Fruit fly (Drosophila melanogaster): ENCODE measurements around the gene Hsp67Bc.

Hsp67Bc gene

dm6 chr3L:9410754-9411423 lies 38.6 kb upstream of the Hsp67Bc start, which contains the start of the genes CG4022 and Cpsf5 (continued):
- TF ChIP-seq CG18764 (GFP tag; optimal IDR thresholded peaks at IDR 0.05) (peak; percentile 63), phol (tag; optimal IDR thresholded peaks at IDR 0.05) (peak; percentile 94), chn (GFP tag; optimal IDR thresholded peaks at IDR 0.05) (peak; percentile 84), jumu (GFP tag; optimal IDR thresholded peaks at IDR 0.05) (peak; percentile 67), trem (tag; optimal IDR thresholded peaks at IDR 0.05) (peak; percentile 85), CG17385 (GFP tag; optimal IDR thresholded peaks at IDR 0.05) (peak; percentile 81), GATAe (GFP tag; conservative IDR thresholded peaks at IDR 0.05) (no peak), ash1 (GFP tag; optimal IDR thresholded peaks at IDR 0.05) (no peak), CG18476 (GFP tag; optimal IDR thresholded peaks at IDR 0.05) (peak; percentile 68), CG9876 (GFP tag; optimal IDR thresholded peaks at IDR 0.05) (no peak), CG6654 (GFP tag; optimal IDR thresholded peaks at IDR 0.05) (no peak), Ets97D (GFP tag; optimal IDR thresholded peaks at IDR 0.05) (peak; percentile 63), CG32767 (GFP tag; IDR thresholded peaks at IDR 0.05) (peak; percentile 91), CG30431 (GFP tag; optimal IDR thresholded peaks at IDR 0.05) (peak; percentile 52), CG12769 (tag; optimal IDR thresholded peaks at IDR 0.05) (peak; percentile 71), Fer1 (GFP tag; optimal IDR thresholded peaks at IDR 0.05) (peak; percentile 82), dm (GFP tag; optimal IDR thresholded peaks at IDR 0.05) (peak; percentile 30), Sry-β (GFP tag; optimal IDR thresholded peaks at IDR 0.05) (peak; percentile 42), sug (tag; optimal IDR thresholded peaks at IDR 0.05) (peak; percentile 89), sima (GFP tag; optimal IDR thresholded peaks at IDR 0.05) (no peak), stc (GFP tag; IDR thresholded peaks at IDR 0.05) (peak; percentile 78), CG15479 (GFP tag; optimal IDR thresholded peaks at IDR 0.05) (peak; percentile 66), MESR4 (GFP tag; optimal IDR thresholded peaks at IDR 0.05) (peak; percentile 50), Doc3 (GFP tag; IDR thresholded peaks at IDR 0.05; ENCODE audit: partially characterized antibody) (no peak), CG10959 (GFP tag; IDR thresholded peaks at IDR 0.05) (peak; percentile 70), sens (GFP tag) (peak; percentile 92), Neu2 (GFP tag; optimal IDR thresholded peaks at IDR 0.05; ENCODE audit: borderline replicate concordance) (no peak), CG10979 (tag; optimal IDR thresholded peaks at IDR 0.05) (peak; percentile 74), Sox100B (GFP tag; optimal IDR thresholded peaks at IDR 0.05) (peak; percentile 71), CG7556 (GFP tag; optimal IDR thresholded peaks at IDR 0.05) (peak; percentile 78), CG4820 (GFP tag; optimal IDR thresholded peaks at IDR 0.05) (peak; percentile 61), odd (GFP tag; optimal IDR thresholded peaks at IDR 0.05) (peak; percentile 57), Dref (GFP tag; IDR thresholded peaks at IDR 0.05) (peak; percentile 48), en (GFP tag; optimal IDR thresholded peaks at IDR 0.05) (no peak), CG10147 (GFP tag; optimal IDR thresholded peaks at IDR 0.05) (peak; percentile 71), Mes4 (GFP tag; optimal IDR thresholded peaks at IDR 0.05) (peak; percentile 32), Med (GFP tag) (peak; percentile 92), YL-1 (GFP tag; optimal IDR thresholded peaks at IDR 0.05) (peak; percentile 88), Gug (GFP tag; IDR thresholded peaks at IDR 0.05) (peak; percentile 58; the same call in 3 of the 4 replicates), dan (GFP tag; IDR thresholded peaks at IDR 0.05) (no peak), corto (GFP tag; optimal IDR thresholded peaks at IDR 0.05) (no peak), CG8089 (GFP tag; optimal IDR thresholded peaks at IDR 0.05) (peak; percentile 20), peb (GFP tag; IDR thresholded peaks at IDR 0.05) (peak; percentile 73), psq (GFP tag; optimal IDR thresholded peaks at IDR 0.05) (no peak), disco-r (GFP tag; optimal IDR thresholded peaks at IDR 0.05) (no peak), yki (optimal IDR thresholded peaks at IDR 0.05) (no peak), Opbp (GFP tag; IDR thresholded peaks at IDR 0.05; ENCODE audit: partially characterized antibody) (no peak), trh (GFP tag; optimal IDR thresholded peaks at IDR 0.05) (peak; percentile 65), az2 (GFP tag; optimal IDR thresholded peaks at IDR 0.05) (peak; percentile 85), CG12299 (tag; optimal IDR thresholded peaks at IDR 0.05) (peak; percentile 84), Ptx1 (GFP tag; IDR thresholded peaks at IDR 0.05) (peak; percentile 84)

Measured in whole organism, embryonic.